Worm (Caenorhabditis elegans) whole organism, L4 larva: ENCODE results near the gene brap-2.

Experiments
- F26F4.8 ChIP-seq: fragments of 200-800 bp; sonication (Bioruptor generic); conservative IDR thresholded peaks from 2 replicates; pipeline ENCODE4 v1.3.6; 2022; ENCODE audit warnings: missing genetic modification characterization, missing compliant biosample characterization
- pqm-1 ChIP-seq: sonication (generic microtip); optimal IDR thresholded peaks from 2 replicates; lab custom pipeline; 2017; ENCODE audit warnings: missing biosample characterization, missing genetic modification characterization

ce11 chrII:5365645-5366044, 27.3 kb downstream of the brap-2 start, which contains the start of gene F09E5.16:
- TF ChIP-seq pqm-1 (tag; lab: Kevin White, UChicago) (no peak), F26F4.8 (no peak)
